Worm (Caenorhabditis elegans): ENCODE data around the gene lin-1.
"Not testable (repeated sequence)": the region's sequence is repeated elsewhere in the genome, so short reads cannot be mapped to it uniquely, and the experiment has no call there.

lin-1 gene

ce11 chrIV:2306447-2306846 lies 6.4 kb upstream of the lin-1 start, which contains the start of gene mksr-2:
TSS of gene mksr-2 (minus strand) at chrIV:2306547.
- TF ChIP-seq ceh-34 (tag; optimal IDR thresholded peaks at IDR 0.05) = no peak
- TF ChIP-seq tbx-2 (tag; optimal IDR thresholded peaks at IDR 0.05) = no peak
- TF ChIP-seq pqm-1 (tag; optimal IDR thresholded peaks at IDR 0.05) = no peak
- no peak for TF ChIP-seq ceh-19 (GFP tag; optimal IDR thresholded peaks at IDR 0.05)
- no peak for TF ChIP-seq ceh-6 (GFP tag; optimal IDR thresholded peaks at IDR 0.05)
- no peak for TF ChIP-seq gmeb-2 (tag; optimal IDR thresholded peaks at IDR 0.05)
- no peak for TF ChIP-seq unc-42 (tag; optimal IDR thresholded peaks at IDR 0.05)
- no peak for TF ChIP-seq ahr-1 (tag; optimal IDR thresholded peaks at IDR 0.05)

ce11 chrIV:2298388-2298787 lies 1.7 kb downstream of the lin-1 start:
- TF ChIP-seq ceh-9 (tag; optimal IDR thresholded peaks at IDR 0.05) = no peak
- TF ChIP-seq T23F11.4 (GFP tag; optimal IDR thresholded peaks at IDR 0.05) = no peak
- TF ChIP-seq madf-2 (tag; optimal IDR thresholded peaks at IDR 0.05) = no peak

ce11 chrIV:2296639-2297038 lies 3.4 kb downstream of the lin-1 start:
- TF ChIP-seq unc-55 (GFP tag; optimal IDR thresholded peaks at IDR 0.05) = peak; percentile 61
- no peak for TF ChIP-seq ets-4 (tag; optimal IDR thresholded peaks at IDR 0.05)

- TF ChIP-seq fkh-6 (tag; optimal IDR thresholded peaks at IDR 0.05) (no peak), ahr-1 (tag; optimal IDR thresholded peaks at IDR 0.05) (no peak), ztf-16 (tag; optimal IDR thresholded peaks at IDR 0.05) (no peak), C08G9.2 (tag; optimal IDR thresholded peaks at IDR 0.05) (no peak), Y22D7AL.16 (tag; optimal IDR thresholded peaks at IDR 0.05) (no peak), C38D4.7 (GFP tag; optimal IDR thresholded peaks at IDR 0.05) (no peak), che-1 (tag; optimal IDR thresholded peaks at IDR 0.05) (no peak), ttx-3 (tag; optimal IDR thresholded peaks at IDR 0.05) (no peak), pat-9 (tag; optimal IDR thresholded peaks at IDR 0.05) (no peak), nfya-1 (tag; optimal IDR thresholded peaks at IDR 0.05) (no peak)
These were observed 8.0 kb downstream of the lin-1 start for ce11 chrIV:2292119-2292518.

- peak; percentile 45 for TF ChIP-seq elt-2 (tag; optimal IDR thresholded peaks at IDR 0.05)
- TF ChIP-seq unc-3 (GFP tag; conservative IDR thresholded peaks at IDR 0.05) = no peak
- TF ChIP-seq unc-3 (tag; optimal IDR thresholded peaks at IDR 0.05) = no peak
These were observed 15.5 kb downstream of the lin-1 start for ce11 chrIV:2284462-2285047.

ce11 chrIV:2281353-2281976 lies 18.6 kb downstream of the lin-1 start:
- TF ChIP-seq ceh-31 (tag; optimal IDR thresholded peaks at IDR 0.05) (no peak), ceh-14 (tag; optimal IDR thresholded peaks at IDR 0.05) (no peak), nhr-11 (tag; optimal IDR thresholded peaks at IDR 0.05) (no peak), gmeb-2 (tag; optimal IDR thresholded peaks at IDR 0.05) (no peak)

ce11 chrIV:2275545-2275944 lies 24.5 kb downstream of the lin-1 start, which contains the start of gene M70.5:
TSS of gene M70.5 (minus strand) at chrIV:2275622.
- TF ChIP-seq nhr-232 (tag; optimal IDR thresholded peaks at IDR 0.05); ceh-34 (tag; optimal IDR thresholded peaks at IDR 0.05); C38D4.7 (GFP tag; optimal IDR thresholded peaks at IDR 0.05): not testable (repeated sequence)

Measured in whole organism, late embryonic.